Worm (Caenorhabditis elegans): Measurements from ENCODE around the gene F55A11.4.

Gene F55A11.4

ce11 chrV:11802508-11802907 lies 32.2 kb downstream of the F55A11.4 start (continued):
- TF ChIP-seq nhr-28 (tag; optimal IDR thresholded peaks at IDR 0.05) (peak; percentile 86), nhr-25 (tag; optimal IDR thresholded peaks at IDR 0.05; ENCODE audit: borderline replicate concordance, insufficient read depth) (peak; percentile 86), lin-38 (GFP tag; IDR thresholded peaks at IDR 0.05) (no peak), Y5F2A.4 (GFP tag; optimal IDR thresholded peaks at IDR 0.05) (no peak), madf-9 (GFP tag; conservative IDR thresholded peaks at IDR 0.05) (no peak), Y48G9A.11 (GFP tag; IDR thresholded peaks at IDR 0.05) (no peak), nhr-237 (tag; optimal IDR thresholded peaks at IDR 0.05) (peak; percentile 24), zip-2 (tag; optimal IDR thresholded peaks at IDR 0.05) (no peak), aha-1 (tag) (peak; percentile 87), daf-8 (GFP tag; IDR thresholded peaks at IDR 0.05) (no peak), hmg-1.1 (GFP tag; IDR thresholded peaks at IDR 0.05) (0 out of 2 replicates have a peak, but pooled peaks have one; percentile 11), F26F4.8 (GFP tag; conservative IDR thresholded peaks at IDR 0.05) (no peak), hlh-11 (tag; optimal IDR thresholded peaks at IDR 0.05) (peak; percentile 89), fos-1 (tag; optimal IDR thresholded peaks at IDR 0.05) (no peak), saeg-2 (GFP tag; IDR thresholded peaks at IDR 0.05) (0 out of 2 replicates have a peak, but pooled peaks have one; percentile 24), tra-1 (GFP tag; IDR thresholded peaks at IDR 0.05) (peak; percentile 61; the same call in 1 of the 2 replicates), nhr-11 (tag; optimal IDR thresholded peaks at IDR 0.05) (no peak), hlh-30 (tag; optimal IDR thresholded peaks at IDR 0.05; ENCODE audit: insufficient read depth) (peak; percentile 69), sdz-12 (GFP tag; optimal IDR thresholded peaks at IDR 0.05) (no peak), pha-4 (GFP tag; IDR thresholded peaks at IDR 0.05) (no peak), pha-4 (tag; optimal IDR thresholded peaks at IDR 0.05) (no peak), cey-2 (tag; optimal IDR thresholded peaks at IDR 0.05; ENCODE audit: borderline replicate concordance, insufficient read depth) (peak; percentile 94), nhr-6 (tag; optimal IDR thresholded peaks at IDR 0.05) (no peak), daf-12 (tag; optimal IDR thresholded peaks at IDR 0.05) (no peak), dve-1 (tag; optimal IDR thresholded peaks at IDR 0.05; ENCODE audit: insufficient read depth) (peak; percentile 81), ztf-11 (tag; optimal IDR thresholded peaks at IDR 0.05) (no peak), mdt-29 (GFP tag; IDR thresholded peaks at IDR 0.05) (no peak)

- TF ChIP-seq nhr-102 (tag; optimal IDR thresholded peaks at IDR 0.05) (no peak), hlh-30 (tag; optimal IDR thresholded peaks at IDR 0.05; ENCODE audit: insufficient read depth) (peak; percentile 72), ceh-20 (GFP tag; IDR thresholded peaks at IDR 0.05) (peak; percentile 66; the same call in 1 of the 2 replicates), mdl-1 (tag; optimal IDR thresholded peaks at IDR 0.05) (peak in 1 of 2 experiments; percentile 63), dve-1 (tag; optimal IDR thresholded peaks at IDR 0.05; ENCODE audit: insufficient read depth) (peak; percentile 28), lsy-2 (tag; optimal IDR thresholded peaks at IDR 0.05) (peak in 1 of 2 experiments; percentile 48), gei-8 (GFP tag; optimal IDR thresholded peaks at IDR 0.05) (peak; percentile 55), mxl-2 (GFP tag; conservative IDR thresholded peaks at IDR 0.05) (no peak), nhr-28 (tag; optimal IDR thresholded peaks at IDR 0.05) (peak; percentile 49), F49E8.2 (tag; optimal IDR thresholded peaks at IDR 0.05; ENCODE audit: borderline replicate concordance) (no peak), dmd-6 (GFP tag; IDR thresholded peaks at IDR 0.05) (peak; percentile 70), nhr-48 (tag; optimal IDR thresholded peaks at IDR 0.05) (peak; percentile 8), ztf-7 (tag; optimal IDR thresholded peaks at IDR 0.05) (peak; percentile 78), mep-1 (tag; optimal IDR thresholded peaks at IDR 0.05) (no peak), cey-2 (tag; optimal IDR thresholded peaks at IDR 0.05; ENCODE audit: borderline replicate concordance, insufficient read depth) (peak; percentile 37), nhr-25 (tag; optimal IDR thresholded peaks at IDR 0.05; ENCODE audit: borderline replicate concordance, insufficient read depth) (peak; percentile 33)
Observed at ce11 chrV:11803518-11803994, 33.3 kb downstream of the F55A11.4 start.
